Fruit fly (Drosophila melanogaster) whole organism, embryonic: ENCODE data around the gene CG9747.

ENCODE experiments used
- CG10267 ChIP-seq: fragments of 200-800 bp; sonication (Bioruptor generic); optimal IDR thresholded peaks from 2 replicates; lab custom pipeline; 2018; ENCODE audit warnings: missing biosample characterization, mild to moderate bottlenecking, missing genetic modification characterization, moderate library complexity
- CG10979 ChIP-seq: fragments of 200-800 bp; sonication (Bioruptor generic); optimal IDR thresholded peaks from 2 replicates; lab custom pipeline; 2018; ENCODE audit warnings: missing biosample characterization, mild to moderate bottlenecking, missing genetic modification characterization, moderate library complexity
- CG12071 ChIP-seq: fragments of 200-800 bp; sonication (Bioruptor generic); optimal IDR thresholded peaks from 3 replicates; lab custom pipeline; 2018; ENCODE audit warnings: missing biosample characterization, mild to moderate bottlenecking, missing genetic modification characterization
- CG12236 ChIP-seq: fragments of 200-800 bp; sonication (Bioruptor generic); optimal IDR thresholded peaks from 2 replicates; lab custom pipeline; 2016; ENCODE audit warnings: missing biosample characterization, missing genetic modification characterization
- CG12391 ChIP-seq: fragments of 200-800 bp; sonication (Bioruptor generic); optimal IDR thresholded peaks from 3 replicates; lab custom pipeline; 2018; ENCODE audit warnings: missing biosample characterization, mild to moderate bottlenecking, missing genetic modification characterization, moderate library complexity
- CG12769 ChIP-seq: fragments of 200-800 bp; sonication (Bioruptor generic); optimal IDR thresholded peaks from 2 replicates; lab custom pipeline; 2019; ENCODE audit warnings: missing biosample characterization, mild to moderate bottlenecking, missing genetic modification characterization, moderate library complexity
- CG13424 ChIP-seq: fragments of 200-800 bp; sonication (Bioruptor generic); optimal IDR thresholded peaks from 2 replicates; lab custom pipeline; 2019; ENCODE audit warnings: missing biosample characterization, mild to moderate bottlenecking, missing genetic modification characterization, moderate library complexity
- CG13624 ChIP-seq: fragments of 200-800 bp; sonication (Bioruptor generic); optimal IDR thresholded peaks from 2 replicates; lab custom pipeline; 2016; ENCODE audit warnings: missing biosample characterization, missing genetic modification characterization
- CG14050 ChIP-seq: fragments of 200-800 bp; sonication (Bioruptor generic); IDR thresholded peaks from 3 replicates; pipeline ENCODE4 v1.3.6; 2022; ENCODE audit warnings: missing biosample characterization, missing genetic modification characterization
- CG14667 ChIP-seq: fragments of 200-800 bp; sonication (Bioruptor generic); IDR thresholded peaks from 2 replicates; pipeline ENCODE4 v1.3.6; 2022; ENCODE audit warnings: missing biosample characterization, missing genetic modification characterization
- CG18011 ChIP-seq: fragments of 200-800 bp; sonication (Bioruptor generic); optimal IDR thresholded peaks from 2 replicates; lab custom pipeline; 2017; ENCODE audit warnings: missing biosample characterization, missing genetic modification characterization, mild to moderate bottlenecking, moderate library complexity, missing genotype
- CG2120 ChIP-seq: fragments of 200-800 bp; sonication (Bioruptor generic); optimal IDR thresholded peaks from 3 replicates; lab custom pipeline; 2016; ENCODE audit warnings: missing biosample characterization, missing genetic modification characterization
- CG2889 ChIP-seq: fragments of 200-800 bp; sonication (Bioruptor generic); IDR thresholded peaks from 3 replicates; pipeline ENCODE4 v1.3.6; 2022; ENCODE audit warnings: missing biosample characterization, missing genetic modification characterization
- CG33213 ChIP-seq: fragments of 200-800 bp; sonication (Bioruptor generic); optimal IDR thresholded peaks from 3 replicates; lab custom pipeline; 2016; ENCODE audit warnings: missing biosample characterization, missing genetic modification characterization
- CG3838 ChIP-seq: fragments of 200-800 bp; sonication (Bioruptor generic); optimal IDR thresholded peaks from 3 replicates; lab custom pipeline; 2016; ENCODE audit warnings: missing biosample characterization, missing genetic modification characterization
- CG3995 ChIP-seq: fragments of 200-800 bp; sonication (Bioruptor generic); optimal IDR thresholded peaks from 3 replicates; lab custom pipeline; 2016; ENCODE audit warnings: missing biosample characterization, missing genetic modification characterization
- CG4404 ChIP-seq: fragments of 200-800 bp; sonication (Bioruptor generic); IDR thresholded peaks from 2 replicates; pipeline ENCODE4 v1.3.6; 2022; ENCODE audit warnings: missing biosample characterization, missing genetic modification characterization
- CG6683 ChIP-seq: fragments of 200-800 bp; sonication (Bioruptor generic); optimal IDR thresholded peaks from 2 replicates; lab custom pipeline; 2017; ENCODE audit warnings: missing biosample characterization, mild to moderate bottlenecking, missing genetic modification characterization, missing genetic modification reagents
- CG6689 ChIP-seq: fragments of 200-800 bp; sonication (Bioruptor generic); IDR thresholded peaks from 2 replicates; pipeline ENCODE4 v1.3.6; 2022; ENCODE audit warnings: missing biosample characterization, missing genetic modification characterization
- CG9437 ChIP-seq: fragments of 200-800 bp; sonication (Bioruptor generic); optimal IDR thresholded peaks from 2 replicates; lab custom pipeline; 2018; ENCODE audit warnings: missing biosample characterization, mild to moderate bottlenecking, missing genetic modification characterization
- CG9727 ChIP-seq: fragments of 200-800 bp; sonication (Bioruptor generic); optimal IDR thresholded peaks from 3 replicates; lab custom pipeline; 2017; ENCODE audit warnings: missing biosample characterization, mild to moderate bottlenecking, missing genetic modification characterization
- D19A ChIP-seq: fragments of 200-800 bp; optimal IDR thresholded peaks from 3 replicates; lab custom pipeline; 2019; ENCODE audit warnings: missing biosample characterization, mild to moderate bottlenecking, missing genetic modification characterization, moderate library complexity
- Dad ChIP-seq: fragments of 200-800 bp; sonication (Bioruptor generic); optimal IDR thresholded peaks from 3 replicates; lab custom pipeline; 2016; ENCODE audit warnings: missing biosample characterization, missing genetic modification characterization
- Dip2 ChIP-seq: fragments of 200-800 bp; sonication (Bioruptor generic); IDR thresholded peaks from 2 replicates; pipeline ENCODE4 v1.3.6; 2022; ENCODE audit warnings: missing biosample characterization, missing genetic modification characterization
- GATAe ChIP-seq: fragments of 200-800 bp; sonication (Bioruptor generic); conservative IDR thresholded peaks from 2 replicates; pipeline ENCODE4 v1.3.6; 2022; ENCODE audit warnings: missing biosample characterization, missing genetic modification characterization
- HLH3B ChIP-seq: fragments of 200-800 bp; sonication (Bioruptor generic); IDR thresholded peaks from 2 replicates; pipeline ENCODE4 v1.3.6; 2022; ENCODE audit warnings: missing biosample characterization, missing genetic modification characterization
- Meics ChIP-seq: fragments of 200-800 bp; sonication (Bioruptor generic); optimal IDR thresholded peaks from 2 replicates; lab custom pipeline; 2017; ENCODE audit warnings: missing biosample characterization, mild to moderate bottlenecking, missing genetic modification characterization
- Mrtf ChIP-seq: fragments of 200-800 bp; sonication (Bioruptor generic); IDR thresholded peaks from 3 replicates; pipeline ENCODE4 v1.3.6; 2022; ENCODE audit warnings: missing biosample characterization, missing genetic modification characterization
- NFAT ChIP-seq: fragments of 200-800 bp; sonication (Bioruptor generic); IDR thresholded peaks from 2 replicates; pipeline ENCODE4 v1.3.6; 2022; ENCODE audit warnings: missing biosample characterization, missing genetic modification characterization
- Nf-YB ChIP-seq: fragments of 200-800 bp; sonication (Bioruptor generic); optimal IDR thresholded peaks from 3 replicates; lab custom pipeline; 2019; ENCODE audit warnings: missing biosample characterization, mild to moderate bottlenecking, missing genetic modification characterization, moderate library complexity
- Oli ChIP-seq: fragments of 200-800 bp; sonication (Bioruptor generic); optimal IDR thresholded peaks from 2 replicates; lab custom pipeline; 2018; ENCODE audit warnings: missing biosample characterization, mild to moderate bottlenecking, missing genetic modification characterization, moderate library complexity
- PHDP ChIP-seq: fragments of 200-800 bp; sonication (Bioruptor generic); optimal IDR thresholded peaks from 3 replicates; lab custom pipeline; 2018; ENCODE audit warnings: missing biosample characterization, mild to moderate bottlenecking, missing genetic modification characterization, moderate library complexity
- Sox100B ChIP-seq: fragments of 200-800 bp; sonication (Bioruptor generic); optimal IDR thresholded peaks from 3 replicates; lab custom pipeline; 2018; ENCODE audit warnings: missing biosample characterization, mild to moderate bottlenecking, missing genetic modification characterization
- Xrp1 ChIP-seq: fragments of 200-800 bp; sonication (Bioruptor generic); IDR thresholded peaks from 2 replicates; pipeline ENCODE4 v1.3.6; 2022; ENCODE audit warnings: missing biosample characterization, missing genetic modification characterization
- cas ChIP-seq: fragments of 200-800 bp; sonication (Bioruptor generic); IDR thresholded peaks from 2 replicates; pipeline ENCODE4 v1.3.6; 2022; ENCODE audit warnings: missing biosample characterization, missing genetic modification characterization
- corto ChIP-seq: fragments of 200-800 bp; sonication (Bioruptor generic); optimal IDR thresholded peaks from 2 replicates; lab custom pipeline; 2016; ENCODE audit warnings: missing biosample characterization, mild to moderate bottlenecking, missing genetic modification characterization, moderate library complexity
- danr ChIP-seq: fragments of 200-800 bp; sonication (Bioruptor generic); IDR thresholded peaks from 2 replicates; pipeline ENCODE4 v1.3.6; 2022; ENCODE audit warnings: missing biosample characterization, missing genetic modification characterization
- dmrt99B ChIP-seq: fragments of 200-800 bp; sonication (Bioruptor generic); optimal IDR thresholded peaks from 2 replicates; lab custom pipeline; 2018; ENCODE audit warnings: missing biosample characterization, mild to moderate bottlenecking, missing genetic modification characterization, moderate library complexity
- dysf ChIP-seq: fragments of 200-800 bp; sonication (Bioruptor generic); IDR thresholded peaks from 3 replicates; pipeline ENCODE4 v1.3.6; 2022; ENCODE audit warnings: missing biosample characterization, missing genetic modification characterization
- eve ChIP-seq, 2 experiments: fragments of >200 bp; optimal IDR thresholded peaks; 2 replicates each; lab custom pipeline; 2017; ENCODE audit warnings: missing biosample characterization in 2 of 2, missing genetic modification characterization in 2 of 2
- eyg ChIP-seq: fragments of 200-800 bp; sonication (Bioruptor generic); optimal IDR thresholded peaks from 3 replicates; lab custom pipeline; 2016; ENCODE audit warnings: missing biosample characterization, missing genetic modification characterization
- gem ChIP-seq: fragments of 200-800 bp; sonication (Bioruptor generic); optimal IDR thresholded peaks from 2 replicates; lab custom pipeline; 2019; ENCODE audit warnings: missing biosample characterization, mild to moderate bottlenecking, missing genetic modification characterization, moderate library complexity
- gsb-n ChIP-seq: fragments of 200-800 bp; sonication (Bioruptor generic); optimal IDR thresholded peaks from 3 replicates; lab custom pipeline; 2018; ENCODE audit warnings: missing biosample characterization, mild to moderate bottlenecking, missing genetic modification characterization
- ham ChIP-seq: fragments of 200-800 bp; sonication (Bioruptor generic); IDR thresholded peaks from 2 replicates; pipeline ENCODE4 v1.3.6; 2022; ENCODE audit warnings: missing biosample characterization, missing genetic modification characterization
- oc ChIP-seq: fragments of 200-800 bp; sonication (Bioruptor generic); optimal IDR thresholded peaks from 2 replicates; lab custom pipeline; 2018; ENCODE audit warnings: missing biosample characterization, mild to moderate bottlenecking, missing genetic modification characterization, moderate library complexity
- pnt ChIP-seq: fragments of 200-800 bp; sonication (Bioruptor generic); optimal IDR thresholded peaks from 3 replicates; lab custom pipeline; 2016; ENCODE audit warnings: missing biosample characterization, missing genetic modification characterization
- pzg ChIP-seq: fragments of 200-800 bp; sonication (Bioruptor generic); optimal IDR thresholded peaks from 3 replicates; lab custom pipeline; 2018; ENCODE audit warnings: missing biosample characterization, mild to moderate bottlenecking, missing genetic modification characterization, moderate library complexity
- ranshi ChIP-seq: fragments of 200-800 bp; sonication (Bioruptor generic); IDR thresholded peaks from 2 replicates; pipeline ENCODE4 v1.3.6; 2022; ENCODE audit warnings: missing biosample characterization, missing genetic modification characterization
- scrt ChIP-seq: fragments of 200-800 bp; sonication (Bioruptor generic); optimal IDR thresholded peaks from 2 replicates; lab custom pipeline; 2018; ENCODE audit warnings: missing biosample characterization, mild to moderate bottlenecking, missing genetic modification characterization, moderate library complexity
- sens ChIP-seq: fragments of 200-800 bp; sonication (Bioruptor generic); peaks from one replicate; lab custom pipeline; 2016; ENCODE audit warnings: missing biosample characterization, missing genetic modification characterization
- tap ChIP-seq: fragments of 200-800 bp; optimal IDR thresholded peaks from 3 replicates; lab custom pipeline; 2019; ENCODE audit warnings: missing biosample characterization, mild to moderate bottlenecking, missing genetic modification characterization, moderate library complexity
- z ChIP-seq: fragments of 200-800 bp; sonication (Bioruptor generic); IDR thresholded peaks from 3 replicates; pipeline ENCODE4 v1.3.6; 2022; ENCODE audit warnings: missing biosample characterization, missing genetic modification characterization

CG9747 gene

dm6 chr3R:30235253-30235652, 44.2 kb upstream of the CG9747 start (continued):
- TF ChIP-seq scrt (GFP tag; lab: Kevin White, UChicago) (peak; percentile 21), oc (tag; lab: Kevin White, UChicago) (no peak), CG18011 (GFP tag; lab: Kevin White, UChicago) (no peak), CG10979 (tag; lab: Kevin White, UChicago) (peak; percentile 54), Xrp1 (GFP tag; lab: Robert Waterston, UW) (peak; percentile 68; the same call in 1 of the 2 replicates), Dad (no peak), gem (tag; lab: Kevin White, UChicago) (peak; percentile 53), tap (tag; lab: Kevin White, UChicago) (peak; percentile 35), Meics (peak; percentile 8), CG6683 (peak; percentile 21), PHDP (tag; lab: Kevin White, UChicago) (peak; percentile 10), Sox100B (GFP tag; lab: Kevin White, UChicago) (peak; percentile 8), eve (GFP tag; optimal IDR thresholded peaks at IDR 0.05; lab: Kevin White, UChicago) (peak in 1 of 2 experiments; percentile 49), cas (GFP tag; lab: Robert Waterston, UW) (no peak), CG6689 (GFP tag; lab: Robert Waterston, UW) (peak; percentile 57), D19A (peak; percentile 29), CG3995 (GFP tag; lab: Kevin White, UChicago) (no peak), CG10267 (tag; lab: Kevin White, UChicago) (peak; percentile 6), dysf (GFP tag; lab: Robert Waterston, UW) (0 out of 3 replicates have a peak, but pooled peaks have one; percentile 27), NFAT (GFP tag; lab: Robert Waterston, UW) (no peak), Oli (tag; lab: Kevin White, UChicago) (peak; percentile 27), pzg (GFP tag; lab: Kevin White, UChicago) (no peak), CG9437 (peak; percentile 2), CG2889 (GFP tag; lab: Robert Waterston, UW) (0 out of 3 replicates have a peak, but pooled peaks have one; percentile 28), eyg (no peak), corto (no peak), ranshi (GFP tag; lab: Robert Waterston, UW) (peak; percentile 53; the same call in 1 of the 2 replicates), HLH3B (GFP tag; lab: Robert Waterston, UW) (peak; percentile 57; the same call in 1 of the 2 replicates), sens (GFP tag; lab: Kevin White, UChicago) (peak; percentile 84)

DNA sequence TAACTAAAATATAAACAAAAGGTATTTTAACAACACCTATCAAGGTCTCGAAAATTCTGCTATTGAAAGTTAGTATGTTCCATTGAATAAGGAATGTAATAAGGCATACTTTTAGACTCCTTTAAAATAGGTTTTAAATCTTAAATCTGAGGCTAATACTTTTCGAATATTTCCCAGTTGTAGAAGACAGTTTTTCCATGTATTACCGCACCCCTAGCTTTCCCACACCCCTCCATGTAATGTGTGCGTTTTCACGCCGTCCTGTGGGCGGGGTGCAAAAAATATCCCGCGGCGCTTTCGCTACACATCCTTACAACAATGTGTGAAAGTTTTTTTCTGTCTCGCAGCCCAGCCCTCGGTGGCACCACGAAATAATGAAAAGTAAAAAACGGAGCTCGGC, 33.5 kb upstream of the CG9747 start:
- TF ChIP-seq CG13424 (peak; percentile 5), Mrtf (GFP tag; lab: Robert Waterston, UW) (no peak), CG33213 (GFP tag; lab: Kevin White, UChicago) (no peak), Meics (peak; percentile 8), GATAe (GFP tag; lab: Robert Waterston, UW) (no peak), danr (GFP tag; lab: Robert Waterston, UW) (no peak), CG14667 (GFP tag; lab: Robert Waterston, UW) (no peak), CG3838 (GFP tag; lab: Kevin White, UChicago) (no peak), CG14050 (no peak), CG12071 (GFP tag; lab: Kevin White, UChicago) (no peak), z (no peak), CG12236 (no peak), pnt (GFP tag; lab: Kevin White, UChicago) (no peak), Dip2 (no peak), CG12391 (peak; percentile 26), gsb-n (tag; lab: Kevin White, UChicago) (peak; percentile 23), CG4404 (GFP tag; lab: Robert Waterston, UW) (no peak), dmrt99B (tag; lab: Kevin White, UChicago) (peak; percentile 17), CG9727 (GFP tag; lab: Kevin White, UChicago) (no peak), CG12769 (no peak), CG13624 (GFP tag; lab: Kevin White, UChicago) (no peak), Nf-YB (GFP tag; lab: Kevin White, UChicago) (no peak), ham (no peak), CG2120 (GFP tag; lab: Kevin White, UChicago) (peak; percentile 23)
